Fruit fly (Drosophila melanogaster): ENCODE results near the gene Jhbp16.

DNA sequence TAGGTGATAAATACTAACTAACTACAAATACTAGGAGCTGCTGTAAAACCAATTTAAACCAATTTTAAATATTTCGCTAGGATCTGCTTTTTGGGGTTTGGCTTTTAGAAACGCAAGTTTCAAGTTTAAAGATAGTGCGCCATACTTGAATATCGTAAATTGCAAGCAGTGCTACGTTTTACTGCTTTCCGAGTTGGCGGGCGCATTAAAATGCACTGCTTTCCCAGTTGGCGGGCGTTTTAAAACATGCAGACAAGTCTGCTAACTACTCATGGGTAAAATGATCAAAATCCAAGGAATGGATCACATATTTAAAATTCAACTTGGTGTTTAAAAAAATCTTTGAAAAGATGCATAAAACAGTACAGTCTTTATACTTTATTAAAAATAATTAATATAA, 44.4 kb upstream of the Jhbp16 start:
- TF ChIP-seq EcR (GFP tag; optimal IDR thresholded peaks at IDR 0.05) (no peak), CG12605 (GFP tag; IDR thresholded peaks at IDR 0.05) (no peak), CG13204 (GFP tag; optimal IDR thresholded peaks at IDR 0.05) (no peak), CG4496 (GFP tag; IDR thresholded peaks at IDR 0.05) (no peak), D1 (tag; optimal IDR thresholded peaks at IDR 0.05) (peak; percentile 44), rn (GFP tag; IDR thresholded peaks at IDR 0.05) (no peak), CG14655 (GFP tag; optimal IDR thresholded peaks at IDR 0.05) (no peak), Snoo (tag; optimal IDR thresholded peaks at IDR 0.05) (no peak), CG34367 (tag; optimal IDR thresholded peaks at IDR 0.05) (no peak), CG15710 (tag; optimal IDR thresholded peaks at IDR 0.05) (no peak), Pif1B (GFP tag; optimal IDR thresholded peaks at IDR 0.05) (no peak)

Data from whole organism, pupa.